Worm (Caenorhabditis elegans) whole organism, L4 larva: ENCODE data around the gene C17F4.3.
A peak's percentile ranks its signal among the peaks of the same experiment; 100 is the strongest.

Experiments used
- T20F7.1 ChIP-seq: fragments of 200-800 bp; sonication (Bioruptor generic); optimal IDR thresholded peaks from 2 replicates; lab custom pipeline; 2018; ENCODE audit warnings: mild to moderate bottlenecking, missing genetic modification characterization, missing compliant biosample characterization
- Y5F2A.4 ChIP-seq: fragments of 200-800 bp; sonication (Bioruptor generic); optimal IDR thresholded peaks from 2 replicates; lab custom pipeline; 2018; ENCODE audit warnings: mild to moderate bottlenecking, missing genetic modification characterization, missing compliant biosample characterization
- ZK337.2 ChIP-seq: fragments of 200-800 bp; sonication (Bioruptor generic); IDR thresholded peaks from 2 replicates; pipeline ENCODE4 v1.3.6; 2022; ENCODE audit warnings: missing genetic modification reagents, missing genetic modification characterization, missing compliant biosample characterization
- ZK546.5 ChIP-seq, 2 experiments: sonication (generic microtip); optimal IDR thresholded peaks; 2 replicates each; lab custom pipeline; 2017; ENCODE audit warnings: missing biosample characterization in 2 of 2, missing genetic modification characterization in 2 of 2
- aha-1 ChIP-seq: fragments of 150-350 bp; peaks from one replicate; lab custom pipeline; 2014; ENCODE audit warnings: missing biosample characterization, missing genetic modification characterization
- ceh-62 ChIP-seq: sonication (generic microtip); optimal IDR thresholded peaks from 2 replicates; lab custom pipeline; 2017; ENCODE audit warnings: missing biosample characterization, missing genetic modification characterization
- cey-2 ChIP-seq: sonication (generic microtip); optimal IDR thresholded peaks from 3 replicates; lab custom pipeline; 2017; ENCODE audit warnings: missing genetic modification characterization, mild to moderate bottlenecking, missing compliant biosample characterization, antibody characterized with exemption, borderline replicate concordance; ENCODE audit not compliant: insufficient read depth
- ctbp-1 ChIP-seq: fragments of 200-800 bp; sonication (Bioruptor generic); IDR thresholded peaks from 2 replicates; pipeline ENCODE4 v1.3.6; 2022; ENCODE audit warnings: missing genetic modification reagents, missing genetic modification characterization, missing compliant biosample characterization
- daf-12 ChIP-seq: fragments of 150-350 bp; optimal IDR thresholded peaks from 2 replicates; lab custom pipeline; 2014; ENCODE audit warnings: missing biosample characterization, missing genetic modification reagents, missing genetic modification characterization
- dpl-1 ChIP-seq: fragments of 150-350 bp; optimal IDR thresholded peaks from 2 replicates; lab custom pipeline; 2014; ENCODE audit warnings: missing biosample characterization, missing genetic modification reagents, missing genetic modification characterization
- egl-27 ChIP-seq: sonication (generic microtip); optimal IDR thresholded peaks from 3 replicates; lab custom pipeline; 2017; ENCODE audit warnings: missing biosample characterization, missing genetic modification reagents, missing genetic modification characterization
- hlh-11 ChIP-seq: fragments of 200-800 bp; sonication (Bioruptor generic); optimal IDR thresholded peaks from 2 replicates; lab custom pipeline; 2018; ENCODE audit warnings: mild to moderate bottlenecking, missing genetic modification characterization, missing compliant biosample characterization
- hlh-30 ChIP-seq: sonication (generic microtip); optimal IDR thresholded peaks from 2 replicates; lab custom pipeline; 2017; ENCODE audit warnings: antibody characterized with exemption, mild to moderate bottlenecking, missing genetic modification characterization, missing compliant biosample characterization; ENCODE audit not compliant: insufficient read depth
- jun-1 ChIP-seq: fragments of 150-350 bp; optimal IDR thresholded peaks from 2 replicates; lab custom pipeline; 2014; ENCODE audit warnings: missing biosample characterization, missing genetic modification reagents, missing genetic modification characterization
- lin-13 ChIP-seq: fragments of 150-350 bp; optimal IDR thresholded peaks from 2 replicates; lab custom pipeline; 2014; ENCODE audit warnings: missing biosample characterization, missing genetic modification reagents, missing genetic modification characterization
- lin-29 ChIP-seq: fragments of 200-800 bp; sonication (Bioruptor generic); IDR thresholded peaks from 2 replicates; pipeline ENCODE4 v1.3.6; 2022; ENCODE audit warnings: missing genetic modification reagents, missing genetic modification characterization, missing compliant biosample characterization
- mdl-1 ChIP-seq, 2 experiments: fragments of 150-350 bp in 1 of 2; sonication (generic microtip) in 1 of 2; optimal IDR thresholded peaks; 2 replicates each; lab custom pipeline; 2014 to 2017; ENCODE audit warnings: missing biosample characterization in 2 of 2, missing genetic modification characterization in 2 of 2
- mep-1 ChIP-seq: fragments of 150-350 bp; sonication (generic microtip); optimal IDR thresholded peaks from 3 replicates; lab custom pipeline; 2014; ENCODE audit warnings: missing biosample characterization, missing genetic modification characterization
- mes-2 ChIP-seq: sonication (generic microtip); optimal IDR thresholded peaks from 2 replicates; lab custom pipeline; 2016; ENCODE audit warnings: missing genotype, mild to moderate bottlenecking, missing genetic modification characterization, missing compliant biosample characterization; ENCODE audit not compliant: poor library complexity, severe bottlenecking
- nhr-237 ChIP-seq: sonication (generic microtip); optimal IDR thresholded peaks from 2 replicates; lab custom pipeline; 2017; ENCODE audit warnings: missing biosample characterization, missing genetic modification characterization
- nhr-48 ChIP-seq: sonication (generic microtip); optimal IDR thresholded peaks from 2 replicates; lab custom pipeline; 2016; ENCODE audit warnings: mild to moderate bottlenecking, missing genetic modification characterization, missing compliant biosample characterization
- nhr-6 ChIP-seq: fragments of 150-350 bp; optimal IDR thresholded peaks from 2 replicates; lab custom pipeline; 2014; ENCODE audit warnings: missing biosample characterization, missing genetic modification characterization
- nhr-76 ChIP-seq: fragments of 150-350 bp; optimal IDR thresholded peaks from 2 replicates; lab custom pipeline; 2014; ENCODE audit warnings: missing biosample characterization, missing genetic modification characterization
- set-16 ChIP-seq: fragments of 200-800 bp; sonication (Bioruptor generic); IDR thresholded peaks from 2 replicates; pipeline ENCODE4 v1.3.6; 2022; ENCODE audit warnings: missing genetic modification reagents, missing genetic modification characterization, missing compliant biosample characterization
- unc-62 ChIP-seq, 3 experiments: fragments of 150-350 bp in 1 of 3; sonication (generic microtip); optimal IDR thresholded peaks in 2 of 3; peaks in 1 of 3; 1 replicate in 1 of 3; 2 replicates in 2 of 3; lab custom pipeline; 2014 to 2017; ENCODE audit warnings: missing biosample characterization in 3 of 3, missing genetic modification characterization in 3 of 3, missing genetic modification reagents in 3 of 3, missing genotype in 1 of 3
- zag-1 ChIP-seq: fragments of 150-350 bp; optimal IDR thresholded peaks from 2 replicates; lab custom pipeline; 2014; ENCODE audit warnings: missing biosample characterization, missing genetic modification characterization
- zfp-2 ChIP-seq: sonication (generic microtip); optimal IDR thresholded peaks from 2 replicates; lab custom pipeline; 2016; ENCODE audit warnings: mild to moderate bottlenecking, missing genetic modification characterization, missing compliant biosample characterization
- zfp-3 ChIP-seq: fragments of 200-800 bp; sonication (Bioruptor generic); conservative IDR thresholded peaks from 2 replicates; pipeline ENCODE4 v1.3.6; 2022; ENCODE audit warnings: missing genetic modification reagents, missing genetic modification characterization, missing compliant biosample characterization
- zip-2 ChIP-seq: fragments of 150-350 bp; optimal IDR thresholded peaks from 2 replicates; lab custom pipeline; 2014; ENCODE audit warnings: missing biosample characterization, missing genetic modification characterization
- ztf-11 ChIP-seq: fragments of 150-350 bp; optimal IDR thresholded peaks from 2 replicates; lab custom pipeline; 2014; ENCODE audit warnings: missing biosample characterization, missing genetic modification characterization

The C17F4.3 gene

ce11 chrII:3247556-3247955 lies 7.2 kb downstream of the C17F4.3 start:
- TF ChIP-seq Y5F2A.4 (GFP tag; lab: Kevin White, UChicago) (no peak), set-16 (GFP tag; lab: Robert Waterston, UW) (peak; percentile 58; the same call in 1 of the 2 replicates), zip-2 (tag; lab: Kevin White, UChicago) (no peak), egl-27 (tag; lab: Kevin White, UChicago) (no peak), nhr-237 (tag; lab: Kevin White, UChicago) (no peak), dpl-1 (GFP tag; lab: Kevin White, UChicago) (no peak)
- TF ChIP-seq, all 104 proteins: peak for 1

ce11 chrII:3248043-3248718 lies 7.9 kb downstream of the C17F4.3 start, which contains the start of the genes fbxc-50 and C17F4.2:
fbxc-50 (minus strand) TSS chrII:3248123.
C17F4.2 (plus strand) TSS chrII:3248668.
- TF ChIP-seq mdl-1 (tag; optimal IDR thresholded peaks at IDR 0.05; lab: Kevin White, UChicago): no peak
- TF ChIP-seq zag-1 (tag; lab: Kevin White, UChicago): no peak
- no peak for TF ChIP-seq daf-12 (tag; lab: Kevin White, UChicago)
- TF ChIP-seq nhr-6: no peak
- TF ChIP-seq mes-2 (tag; lab: Kevin White, UChicago): no peak
- TF ChIP-seq set-16 (GFP tag; lab: Robert Waterston, UW): no peak
- TF ChIP-seq unc-62 (GFP tag; optimal IDR thresholded peaks at IDR 0.05 in 1 of 2; lab: Kevin White, UChicago): no peak
- no peak for TF ChIP-seq unc-62 (tag; optimal IDR thresholded peaks at IDR 0.05; lab: Kevin White, UChicago)
- TF ChIP-seq egl-27 (tag; lab: Kevin White, UChicago): no peak
- no peak for TF ChIP-seq ZK546.5 (tag; optimal IDR thresholded peaks at IDR 0.05; lab: Kevin White, UChicago)
- TF ChIP-seq cey-2 (tag; lab: Kevin White, UChicago): no peak
- no peak for TF ChIP-seq zfp-2 (tag; lab: Kevin White, UChicago)
- no peak for TF ChIP-seq mep-1 (tag; lab: Kevin White, UChicago)
- no peak for TF ChIP-seq hlh-30 (tag; lab: Kevin White, UChicago)
- no peak for TF ChIP-seq dpl-1 (GFP tag; lab: Kevin White, UChicago)
- no peak for TF ChIP-seq ceh-62 (tag; lab: Kevin White, UChicago)
- TF ChIP-seq ZK337.2 (GFP tag; lab: Robert Waterston, UW): no peak

ce11 chrII:3249406-3249805 lies 9.1 kb downstream of the C17F4.3 start, which contains the start of gene clec-124:
clec-124 (plus strand) TSS chrII:3249706.
- TF ChIP-seq hlh-11 (no peak), nhr-48 (no peak), jun-1 (tag; lab: Kevin White, UChicago) (no peak), T20F7.1 (no peak)

- peak; percentile 60; the same call in 1 of the 2 replicates for TF ChIP-seq set-16 (GFP tag; lab: Robert Waterston, UW)
- TF ChIP-seq lin-13 (GFP tag; lab: Kevin White, UChicago): no peak
These were observed 9.9 kb downstream of the C17F4.3 start for ce11 chrII:3250195-3250594.

- TF ChIP-seq aha-1 (tag; lab: Kevin White, UChicago): peak; percentile 96
- TF ChIP-seq Y5F2A.4 (GFP tag; lab: Kevin White, UChicago): no peak
- no peak for TF ChIP-seq nhr-76 (tag; lab: Kevin White, UChicago)
- TF ChIP-seq lin-29 (GFP tag; lab: Robert Waterston, UW): no peak
- TF ChIP-seq zfp-3: no peak
- no peak for TF ChIP-seq ztf-11
- TF ChIP-seq ctbp-1 (GFP tag; lab: Robert Waterston, UW): no peak
These were observed 11.5 kb downstream of the C17F4.3 start for ce11 chrII:3251782-3252181.
